Fruit fly (Drosophila melanogaster) whole organism, embryonic: Measurements from ENCODE around the gene CG31076.
A peak's percentile ranks its signal among the peaks of the same experiment; 100 is the strongest.

ENCODE experiments used
- ATbp ChIP-seq: fragments of 200-800 bp; sonication (Bioruptor generic); optimal IDR thresholded peaks from 2 replicates; lab custom pipeline; 2017; ENCODE audit warnings: missing biosample characterization, mild to moderate bottlenecking, missing genetic modification characterization, missing genetic modification reagents
- B-H2 ChIP-seq: fragments of 200-800 bp; sonication (Bioruptor generic); optimal IDR thresholded peaks from 2 replicates; lab custom pipeline; 2018; ENCODE audit warnings: missing biosample characterization, mild to moderate bottlenecking, missing genetic modification characterization
- CG10209 ChIP-seq: fragments of 200-800 bp; sonication (Bioruptor generic); optimal IDR thresholded peaks from 3 replicates; lab custom pipeline; 2017; ENCODE audit warnings: missing biosample characterization, mild to moderate bottlenecking, missing genetic modification characterization, missing genetic modification reagents
- CG10321 ChIP-seq: fragments of 200-800 bp; sonication (Bioruptor generic); IDR thresholded peaks from 2 replicates; pipeline ENCODE4 v1.3.6; 2022; ENCODE audit warnings: missing biosample characterization, missing genetic modification characterization
- CG10543 ChIP-seq: fragments of 200-800 bp; sonication (Bioruptor generic); optimal IDR thresholded peaks from 3 replicates; lab custom pipeline; 2017; ENCODE audit warnings: missing biosample characterization, mild to moderate bottlenecking, missing genetic modification characterization, moderate library complexity
- CG10565 ChIP-seq: fragments of 200-800 bp; sonication (Bioruptor generic); optimal IDR thresholded peaks from 3 replicates; lab custom pipeline; 2016; ENCODE audit warnings: missing biosample characterization, mild to moderate bottlenecking, missing genetic modification characterization
- CG1233 ChIP-seq: fragments of 200-800 bp; sonication (Bioruptor generic); optimal IDR thresholded peaks from 4 replicates; lab custom pipeline; 2018; ENCODE audit warnings: missing biosample characterization, mild to moderate bottlenecking, missing genetic modification characterization
- CG14441 ChIP-seq: fragments of 200-800 bp; sonication (Bioruptor generic); IDR thresholded peaks from 2 replicates; pipeline ENCODE4 v1.3.6; 2022; ENCODE audit warnings: missing biosample characterization, missing genetic modification characterization
- CG14710 ChIP-seq: fragments of 200-800 bp; sonication (Bioruptor generic); optimal IDR thresholded peaks from 3 replicates; lab custom pipeline; 2019; ENCODE audit warnings: missing biosample characterization, mild to moderate bottlenecking, missing genetic modification characterization, moderate library complexity
- CG15696 ChIP-seq: fragments of 200-800 bp; sonication (Bioruptor generic); optimal IDR thresholded peaks from 2 replicates; lab custom pipeline; 2019; ENCODE audit warnings: missing biosample characterization, mild to moderate bottlenecking, missing genetic modification characterization, moderate library complexity
- CG16813 ChIP-seq: fragments of 200-800 bp; sonication (Bioruptor generic); IDR thresholded peaks from 3 replicates; pipeline ENCODE4 v1.3.6; 2022; ENCODE audit warnings: missing biosample characterization, missing genetic modification characterization; ENCODE audit not compliant: partially characterized antibody
- CG17186 ChIP-seq: fragments of 200-800 bp; sonication (Bioruptor generic); optimal IDR thresholded peaks from 3 replicates; lab custom pipeline; 2017; ENCODE audit warnings: missing biosample characterization, missing genetic modification reagents, missing genetic modification characterization
- CG17568 ChIP-seq: fragments of 200-800 bp; sonication (Bioruptor generic); optimal IDR thresholded peaks from 2 replicates; lab custom pipeline; 2018; ENCODE audit warnings: missing biosample characterization, mild to moderate bottlenecking, missing genetic modification characterization, moderate library complexity
- CG17829 ChIP-seq: fragments of 200-800 bp; optimal IDR thresholded peaks from 2 replicates; lab custom pipeline; 2019; ENCODE audit warnings: missing biosample characterization, mild to moderate bottlenecking, missing genetic modification characterization, moderate library complexity
- CG17912 ChIP-seq: fragments of 200-800 bp; sonication (Bioruptor generic); optimal IDR thresholded peaks from 2 replicates; lab custom pipeline; 2018; ENCODE audit warnings: missing biosample characterization, mild to moderate bottlenecking, missing genetic modification characterization
- CG18262 ChIP-seq: fragments of 200-800 bp; optimal IDR thresholded peaks from 3 replicates; lab custom pipeline; 2019; ENCODE audit warnings: missing biosample characterization, mild to moderate bottlenecking, missing genetic modification characterization, moderate library complexity
- CG2116 ChIP-seq: fragments of 200-800 bp; sonication (Bioruptor generic); optimal IDR thresholded peaks from 3 replicates; lab custom pipeline; 2018; ENCODE audit warnings: missing biosample characterization, mild to moderate bottlenecking, missing genetic modification characterization
- CG2678 ChIP-seq: fragments of 200-800 bp; sonication (Bioruptor generic); optimal IDR thresholded peaks from 3 replicates; lab custom pipeline; 2019; ENCODE audit warnings: missing biosample characterization, mild to moderate bottlenecking, missing genetic modification characterization, moderate library complexity
- CG30403 ChIP-seq: fragments of 200-800 bp; sonication (Bioruptor generic); optimal IDR thresholded peaks from 3 replicates; lab custom pipeline; 2016; ENCODE audit warnings: missing biosample characterization, missing genetic modification characterization
- CG6254 ChIP-seq: fragments of 200-800 bp; sonication (Bioruptor generic); optimal IDR thresholded peaks from 3 replicates; lab custom pipeline; 2017; ENCODE audit warnings: mild to moderate bottlenecking, missing biosample characterization, missing genetic modification reagents, missing genetic modification characterization
- CG6791 ChIP-seq: fragments of 200-800 bp; sonication (Bioruptor generic); IDR thresholded peaks from 3 replicates; pipeline ENCODE4 v1.3.6; 2022; ENCODE audit warnings: missing biosample characterization, missing genetic modification characterization; ENCODE audit not compliant: partially characterized antibody
- CG8388 ChIP-seq: fragments of 200-800 bp; sonication (Bioruptor generic); optimal IDR thresholded peaks from 2 replicates; lab custom pipeline; 2019; ENCODE audit warnings: missing biosample characterization, mild to moderate bottlenecking, missing genetic modification characterization, moderate library complexity
- CG9609 ChIP-seq: fragments of 200-800 bp; sonication (Bioruptor generic); optimal IDR thresholded peaks from 3 replicates; lab custom pipeline; 2016; ENCODE audit warnings: missing biosample characterization, missing genetic modification characterization
- Camta ChIP-seq: fragments of 200-800 bp; sonication (Bioruptor generic); optimal IDR thresholded peaks from 2 replicates; lab custom pipeline; 2016; ENCODE audit warnings: missing biosample characterization, missing genetic modification characterization
- CrebB ChIP-seq: fragments of 200-800 bp; sonication (Bioruptor generic); optimal IDR thresholded peaks from 3 replicates; lab custom pipeline; 2018; ENCODE audit warnings: missing biosample characterization, mild to moderate bottlenecking, missing genetic modification characterization
- Eip74EF ChIP-seq, 2 experiments: fragments of 200-800 bp in 1 of 2; fragments of >200 bp in 1 of 2; sonication (Bioruptor generic) in 1 of 2; optimal IDR thresholded peaks; 2 replicates each; lab custom pipeline; 2017 to 2019; ENCODE audit warnings: missing biosample characterization in 2 of 2, missing genetic modification characterization in 2 of 2, mild to moderate bottlenecking in 1 of 2, moderate library complexity in 1 of 2
- Ets97D ChIP-seq: fragments of 200-800 bp; sonication (Bioruptor generic); optimal IDR thresholded peaks from 3 replicates; lab custom pipeline; 2016; ENCODE audit warnings: missing biosample characterization, missing genetic modification characterization
- HHEX ChIP-seq: fragments of 200-800 bp; sonication (Bioruptor generic); optimal IDR thresholded peaks from 3 replicates; lab custom pipeline; 2017; ENCODE audit warnings: missing biosample characterization, mild to moderate bottlenecking, missing genetic modification characterization, missing genetic modification reagents
- Hey ChIP-seq: fragments of 200-800 bp; sonication (Bioruptor generic); optimal IDR thresholded peaks from 3 replicates; lab custom pipeline; 2018; ENCODE audit warnings: missing biosample characterization, mild to moderate bottlenecking, missing genetic modification characterization
- Hmr ChIP-seq: fragments of 200-800 bp; sonication (Bioruptor generic); optimal IDR thresholded peaks from 3 replicates; lab custom pipeline; 2017; ENCODE audit warnings: mild to moderate bottlenecking, missing biosample characterization, missing genetic modification reagents, missing genetic modification characterization
- Hr78 ChIP-seq, 2 experiments: fragments of 200-800 bp in 1 of 2; fragments of >200 bp in 1 of 2; sonication (Bioruptor generic) in 1 of 2; optimal IDR thresholded peaks; 2 replicates each; lab custom pipeline; 2017 to 2019; ENCODE audit warnings: missing biosample characterization in 2 of 2, missing genetic modification characterization in 2 of 2, mild to moderate bottlenecking in 1 of 2, moderate library complexity in 1 of 2
- NK7.1 ChIP-seq: fragments of 200-800 bp; sonication (Bioruptor generic); optimal IDR thresholded peaks from 3 replicates; lab custom pipeline; 2016; ENCODE audit warnings: missing biosample characterization, missing genetic modification characterization
- Oaz ChIP-seq: fragments of 200-800 bp; sonication (Bioruptor generic); IDR thresholded peaks from 2 replicates; pipeline ENCODE4 v1.3.6; 2022; ENCODE audit warnings: missing biosample characterization, missing genetic modification characterization
- Rfx ChIP-seq: fragments of 200-800 bp; sonication (Bioruptor generic); IDR thresholded peaks from 2 replicates; pipeline ENCODE4 v1.3.6; 2022; ENCODE audit warnings: missing biosample characterization, missing genetic modification characterization
- Taf1 ChIP-seq: fragments of 200-800 bp; sonication (Bioruptor generic); IDR thresholded peaks from 2 replicates; pipeline ENCODE4 v1.3.6; 2022; ENCODE audit warnings: missing biosample characterization, missing genetic modification characterization
- Vsx1 ChIP-seq: fragments of 200-800 bp; sonication (Bioruptor generic); optimal IDR thresholded peaks from 2 replicates; lab custom pipeline; 2017; ENCODE audit warnings: missing biosample characterization, mild to moderate bottlenecking, missing genetic modification characterization, missing genetic modification reagents
- ac ChIP-seq: fragments of 200-800 bp; sonication (Bioruptor generic); optimal IDR thresholded peaks from 3 replicates; lab custom pipeline; 2017; ENCODE audit warnings: missing biosample characterization, mild to moderate bottlenecking, missing genetic modification characterization
- ara ChIP-seq: fragments of 200-800 bp; sonication (Bioruptor generic); IDR thresholded peaks from 2 replicates; pipeline ENCODE4 v1.3.6; 2022; ENCODE audit warnings: missing biosample characterization, missing genetic modification characterization
- bab2 ChIP-seq: fragments of 200-800 bp; sonication (Bioruptor generic); optimal IDR thresholded peaks from 2 replicates; lab custom pipeline; 2016; ENCODE audit warnings: missing biosample characterization, missing genetic modification characterization
- dm ChIP-seq: fragments of 200-800 bp; sonication (Bioruptor generic); optimal IDR thresholded peaks from 3 replicates; lab custom pipeline; 2016; ENCODE audit warnings: missing biosample characterization, missing genetic modification characterization
- ewg ChIP-seq: fragments of 200-800 bp; sonication (Bioruptor generic); optimal IDR thresholded peaks from 3 replicates; lab custom pipeline; 2017; ENCODE audit warnings: mild to moderate bottlenecking, missing biosample characterization, missing genetic modification reagents, missing genetic modification characterization
- fd102C ChIP-seq: fragments of 200-800 bp; sonication (Bioruptor generic); optimal IDR thresholded peaks from 2 replicates; lab custom pipeline; 2018; ENCODE audit warnings: missing biosample characterization, mild to moderate bottlenecking, missing genetic modification characterization, moderate library complexity
- knrl ChIP-seq: fragments of 200-800 bp; sonication (Bioruptor generic); IDR thresholded peaks from 3 replicates; pipeline ENCODE4 v1.3.6; 2022; ENCODE audit warnings: missing biosample characterization, missing genetic modification characterization; ENCODE audit not compliant: partially characterized antibody
- nom ChIP-seq: fragments of 200-800 bp; sonication (Bioruptor generic); optimal IDR thresholded peaks from 2 replicates; lab custom pipeline; 2017; ENCODE audit warnings: missing biosample characterization, missing genetic modification characterization, mild to moderate bottlenecking, moderate library complexity, missing genetic modification reagents
- row ChIP-seq: fragments of 200-800 bp; sonication (Bioruptor generic); IDR thresholded peaks from 3 replicates; pipeline ENCODE4 v1.3.6; 2022; ENCODE audit warnings: missing biosample characterization, missing genetic modification characterization
- sqz ChIP-seq: fragments of 200-800 bp; sonication (Bioruptor generic); optimal IDR thresholded peaks from 3 replicates; lab custom pipeline; 2018; ENCODE audit warnings: missing biosample characterization, mild to moderate bottlenecking, missing genetic modification characterization
- twi ChIP-seq: fragments of 200-800 bp; optimal IDR thresholded peaks from 2 replicates; lab custom pipeline; 2019; ENCODE audit warnings: missing biosample characterization, mild to moderate bottlenecking, missing genetic modification characterization, moderate library complexity
- tx ChIP-seq: fragments of 200-800 bp; sonication (Bioruptor generic); optimal IDR thresholded peaks from 2 replicates; lab custom pipeline; 2016; ENCODE audit warnings: missing biosample characterization, missing genetic modification characterization
- usp ChIP-seq: fragments of >200 bp; optimal IDR thresholded peaks from 2 replicates; lab custom pipeline; 2017; ENCODE audit warnings: missing biosample characterization, missing genetic modification characterization

CG31076 gene

dm6 chr3R:26964452-26965133, 25.1 kb downstream of the CG31076 start, which contains the start of gene Tsp97E (continued):
- TF ChIP-seq CG2678: peak; percentile 19
- no peak for TF ChIP-seq CG6254 (GFP tag; lab: Kevin White, UChicago)
- no peak for TF ChIP-seq CG10209 (GFP tag; lab: Kevin White, UChicago)
- peak; percentile 50 for TF ChIP-seq Vsx1 (GFP tag; lab: Kevin White, UChicago)
- TF ChIP-seq Hey (tag; lab: Kevin White, UChicago): no peak
- TF ChIP-seq CG14710 (tag; lab: Kevin White, UChicago): peak; percentile 64
- TF ChIP-seq sqz: peak; percentile 92
- TF ChIP-seq CG8388 (GFP tag; lab: Kevin White, UChicago): no peak
- TF ChIP-seq CG14441 (GFP tag; lab: Robert Waterston, UW): no peak
- TF ChIP-seq NK7.1 (GFP tag; lab: Kevin White, UChicago): no peak
- no peak for TF ChIP-seq Oaz (GFP tag; lab: Robert Waterston, UW)
- no peak for TF ChIP-seq tx (GFP tag; lab: Kevin White, UChicago)
- TF ChIP-seq CG17568 (GFP tag; lab: Kevin White, UChicago): peak; percentile 44
- TF ChIP-seq usp (GFP tag; lab: Kevin White, UChicago): no peak
- TF ChIP-seq CG10321: no peak
- TF ChIP-seq CG10565: no peak
- no peak for TF ChIP-seq Hmr (GFP tag; lab: Kevin White, UChicago)
- TF ChIP-seq ATbp (GFP tag; lab: Kevin White, UChicago): no peak
- TF ChIP-seq HHEX (GFP tag; lab: Kevin White, UChicago): no peak
- no peak for TF ChIP-seq CG30403 (GFP tag; lab: Kevin White, UChicago)
- TF ChIP-seq CG17912 (GFP tag; lab: Kevin White, UChicago): no peak
- peak; percentile 27 for TF ChIP-seq CG17186 (GFP tag; lab: Kevin White, UChicago)
- no peak for TF ChIP-seq row
- TF ChIP-seq fd102C (GFP tag; lab: Kevin White, UChicago): no peak
- TF ChIP-seq CG18262 (tag; lab: Kevin White, UChicago): peak; percentile 39
- no peak for TF ChIP-seq CG15696 (tag; lab: Kevin White, UChicago)
- no peak for TF ChIP-seq Hr78 (GFP tag; optimal IDR thresholded peaks at IDR 0.05; lab: Kevin White, UChicago)
- no peak for TF ChIP-seq ara (GFP tag; lab: Robert Waterston, UW)
- TF ChIP-seq CG17829 (tag; lab: Kevin White, UChicago): no peak
- no peak for TF ChIP-seq dm (GFP tag; lab: Kevin White, UChicago)
- no peak for TF ChIP-seq B-H2 (GFP tag; lab: Kevin White, UChicago)
- TF ChIP-seq bab2: no peak
- no peak for TF ChIP-seq ac (GFP tag; lab: Kevin White, UChicago)
- TF ChIP-seq Rfx: no peak
- peak; percentile 99 for TF ChIP-seq CG2116
- no peak for TF ChIP-seq Camta (GFP tag; lab: Kevin White, UChicago)
- TF ChIP-seq CG10543 (GFP tag; lab: Kevin White, UChicago): no peak
- TF ChIP-seq twi (tag; lab: Kevin White, UChicago): no peak
- TF ChIP-seq ewg (GFP tag; lab: Kevin White, UChicago): no peak
- TF ChIP-seq knrl (GFP tag; lab: Robert Waterston, UW): peak; percentile 61
- no peak for TF ChIP-seq CG9609 (GFP tag; lab: Kevin White, UChicago)
- no peak for TF ChIP-seq nom (GFP tag; lab: Kevin White, UChicago)
- TF ChIP-seq Taf1 (GFP tag; lab: Robert Waterston, UW): no peak
- TF ChIP-seq CG1233 (GFP tag; lab: Kevin White, UChicago): no peak
- TF ChIP-seq CG6791 (GFP tag; lab: Robert Waterston, UW): peak; percentile 77
- TF ChIP-seq CrebB (tag; lab: Kevin White, UChicago): no peak
- peak; percentile 72 for TF ChIP-seq CG16813 (GFP tag; lab: Robert Waterston, UW)
- peak in 1 of 2 experiments; percentile 94 for TF ChIP-seq Eip74EF (GFP tag; optimal IDR thresholded peaks at IDR 0.05; lab: Kevin White, UChicago)
- TF ChIP-seq Ets97D: peak; percentile 64
